Worm (Caenorhabditis elegans) whole organism, L4 larva: ENCODE data around the gene nono-1.

Source experiments
- F10B5.3 ChIP-seq: sonication (generic microtip); optimal IDR thresholded peaks from 2 replicates; lab custom pipeline; 2016; ENCODE audit warnings: mild to moderate bottlenecking, missing genetic modification characterization, missing compliant biosample characterization
- F37D6.2 ChIP-seq: sonication (generic microtip); optimal IDR thresholded peaks from 2 replicates; lab custom pipeline; 2016; ENCODE audit warnings: mild to moderate bottlenecking, missing genetic modification characterization, missing compliant biosample characterization
- R02D3.7 ChIP-seq: fragments of 150-350 bp; sonication (generic microtip); optimal IDR thresholded peaks from 3 replicates; lab custom pipeline; 2014; ENCODE audit warnings: missing biosample characterization, missing genetic modification characterization
- T26A8.4 ChIP-seq: fragments of 200-800 bp; sonication (Bioruptor generic); IDR thresholded peaks from 2 replicates; pipeline ENCODE4 v1.3.6; 2022; ENCODE audit warnings: missing genetic modification characterization, missing compliant biosample characterization
- ZK337.2 ChIP-seq: fragments of 200-800 bp; sonication (Bioruptor generic); IDR thresholded peaks from 2 replicates; pipeline ENCODE4 v1.3.6; 2022; ENCODE audit warnings: missing genetic modification reagents, missing genetic modification characterization, missing compliant biosample characterization
- aha-1 ChIP-seq: fragments of 150-350 bp; peaks from one replicate; lab custom pipeline; 2014; ENCODE audit warnings: missing biosample characterization, missing genetic modification characterization
- ama-1 ChIP-seq: fragments of 150-350 bp; optimal IDR thresholded peaks from 2 replicates; lab custom pipeline; 2014; ENCODE audit warnings: inconsistent platforms, mixed read lengths
- arid-1 ChIP-seq: fragments of 200-800 bp; sonication (Bioruptor generic); conservative IDR thresholded peaks from 2 replicates; pipeline ENCODE4 v1.3.6; 2022; ENCODE audit warnings: missing genetic modification reagents, missing genetic modification characterization, missing compliant biosample characterization
- attf-4 ChIP-seq: sonication (generic microtip); optimal IDR thresholded peaks from 3 replicates; lab custom pipeline; 2017; ENCODE audit warnings: missing biosample characterization, missing genetic modification characterization
- ceh-82 ChIP-seq: sonication (generic microtip); optimal IDR thresholded peaks from 2 replicates; lab custom pipeline; 2017; ENCODE audit warnings: missing biosample characterization, missing genetic modification characterization
- ces-1 ChIP-seq: fragments of 150-350 bp; sonication (generic microtip); optimal IDR thresholded peaks from 4 replicates; lab custom pipeline; 2014; ENCODE audit warnings: missing biosample characterization, missing genetic modification reagents, missing genetic modification characterization
- daf-8 ChIP-seq: fragments of 200-800 bp; sonication (Bioruptor generic); IDR thresholded peaks from 2 replicates; pipeline ENCODE4 v1.3.6; 2022; ENCODE audit warnings: missing genetic modification characterization, missing compliant biosample characterization
- dmd-8 ChIP-seq: fragments of 200-800 bp; sonication (Bioruptor generic); IDR thresholded peaks from 2 replicates; pipeline ENCODE4 v1.3.6; 2022; ENCODE audit warnings: missing genetic modification characterization, missing compliant biosample characterization
- dpl-1 ChIP-seq: fragments of 150-350 bp; optimal IDR thresholded peaks from 2 replicates; lab custom pipeline; 2014; ENCODE audit warnings: missing biosample characterization, missing genetic modification reagents, missing genetic modification characterization
- dve-1 ChIP-seq: sonication (generic microtip); optimal IDR thresholded peaks from 2 replicates; lab custom pipeline; 2017; ENCODE audit warnings: antibody characterized with exemption, mild to moderate bottlenecking, missing genetic modification characterization, missing compliant biosample characterization; ENCODE audit not compliant: insufficient read depth
- egl-27 ChIP-seq: sonication (generic microtip); optimal IDR thresholded peaks from 3 replicates; lab custom pipeline; 2017; ENCODE audit warnings: missing biosample characterization, missing genetic modification reagents, missing genetic modification characterization
- hif-1 ChIP-seq, 2 experiments: sonication (generic microtip); optimal IDR thresholded peaks; 2 replicates each; lab custom pipeline; 2016 to 2017; ENCODE audit warnings: missing compliant biosample characterization in 2 of 2, missing genetic modification characterization in 2 of 2, missing genetic modification reagents in 2 of 2, missing genotype in 2 of 2, mild to moderate bottlenecking in 1 of 2
- hlh-11 ChIP-seq: fragments of 200-800 bp; sonication (Bioruptor generic); optimal IDR thresholded peaks from 2 replicates; lab custom pipeline; 2018; ENCODE audit warnings: mild to moderate bottlenecking, missing genetic modification characterization, missing compliant biosample characterization
- jun-1 ChIP-seq: fragments of 150-350 bp; optimal IDR thresholded peaks from 2 replicates; lab custom pipeline; 2014; ENCODE audit warnings: missing biosample characterization, missing genetic modification reagents, missing genetic modification characterization
- lim-7 ChIP-seq: fragments of 200-800 bp; sonication (Bioruptor generic); IDR thresholded peaks from 2 replicates; pipeline ENCODE4 v1.3.6; 2022; ENCODE audit warnings: missing genetic modification characterization, missing compliant biosample characterization
- lin-1 ChIP-seq: fragments of 200-800 bp; sonication (Bioruptor generic); IDR thresholded peaks from 2 replicates; pipeline ENCODE4 v1.3.6; 2022; ENCODE audit warnings: missing genetic modification reagents, missing genetic modification characterization, missing compliant biosample characterization
- lin-13 ChIP-seq: fragments of 150-350 bp; optimal IDR thresholded peaks from 2 replicates; lab custom pipeline; 2014; ENCODE audit warnings: missing biosample characterization, missing genetic modification reagents, missing genetic modification characterization
- lin-39 ChIP-seq: fragments of 150-350 bp; optimal IDR thresholded peaks from 2 replicates; lab custom pipeline; 2014; ENCODE audit warnings: missing biosample characterization, missing genetic modification reagents, missing genetic modification characterization
- lir-3 ChIP-seq: sonication (generic microtip); optimal IDR thresholded peaks from 2 replicates; lab custom pipeline; 2016; ENCODE audit warnings: mild to moderate bottlenecking, missing genetic modification characterization, missing compliant biosample characterization
- lsy-2 ChIP-seq, 2 experiments: fragments of 150-350 bp in 1 of 2; sonication (generic microtip) in 1 of 2; optimal IDR thresholded peaks; 2 replicates each; lab custom pipeline; 2014 to 2017; ENCODE audit warnings: missing biosample characterization in 2 of 2, missing genetic modification characterization in 2 of 2
- mdl-1 ChIP-seq, 2 experiments: fragments of 150-350 bp in 1 of 2; sonication (generic microtip) in 1 of 2; optimal IDR thresholded peaks; 2 replicates each; lab custom pipeline; 2014 to 2017; ENCODE audit warnings: missing biosample characterization in 2 of 2, missing genetic modification characterization in 2 of 2
- mes-2 ChIP-seq: sonication (generic microtip); optimal IDR thresholded peaks from 2 replicates; lab custom pipeline; 2016; ENCODE audit warnings: missing genotype, mild to moderate bottlenecking, missing genetic modification characterization, missing compliant biosample characterization; ENCODE audit not compliant: poor library complexity, severe bottlenecking
- nhr-237 ChIP-seq: sonication (generic microtip); optimal IDR thresholded peaks from 2 replicates; lab custom pipeline; 2017; ENCODE audit warnings: missing biosample characterization, missing genetic modification characterization
- nhr-42 ChIP-seq: fragments of 200-800 bp; sonication (Bioruptor generic); IDR thresholded peaks from 2 replicates; pipeline ENCODE4 v1.3.6; 2022; ENCODE audit warnings: missing genetic modification characterization, missing compliant biosample characterization
- nhr-48 ChIP-seq: sonication (generic microtip); optimal IDR thresholded peaks from 2 replicates; lab custom pipeline; 2016; ENCODE audit warnings: mild to moderate bottlenecking, missing genetic modification characterization, missing compliant biosample characterization
- nhr-76 ChIP-seq: fragments of 150-350 bp; optimal IDR thresholded peaks from 2 replicates; lab custom pipeline; 2014; ENCODE audit warnings: missing biosample characterization, missing genetic modification characterization
- pha-4 ChIP-seq, 2 experiments: fragments of 150-350 bp in 1 of 2; fragments of 200-800 bp in 1 of 2; sonication (Bioruptor generic) in 1 of 2; IDR thresholded peaks in 1 of 2; optimal IDR thresholded peaks in 1 of 2; 2 replicates each; pipeline versions ENCODE4 v1.3.6 to Lab custom; 2014 to 2022; ENCODE audit warnings: missing genetic modification characterization in 2 of 2, missing genetic modification reagents in 2 of 2, missing biosample characterization in 1 of 2, missing compliant biosample characterization in 1 of 2
- php-3 ChIP-seq: fragments of 200-800 bp; sonication (Bioruptor generic); IDR thresholded peaks from 2 replicates; pipeline ENCODE4 v1.3.6; 2022; ENCODE audit warnings: missing genetic modification reagents, missing genetic modification characterization, missing compliant biosample characterization
- sdz-12 ChIP-seq: fragments of 200-800 bp; sonication (Bioruptor generic); optimal IDR thresholded peaks from 2 replicates; lab custom pipeline; 2018; ENCODE audit warnings: mild to moderate bottlenecking, missing genetic modification characterization, missing compliant biosample characterization
- set-16 ChIP-seq: fragments of 200-800 bp; sonication (Bioruptor generic); IDR thresholded peaks from 2 replicates; pipeline ENCODE4 v1.3.6; 2022; ENCODE audit warnings: missing genetic modification reagents, missing genetic modification characterization, missing compliant biosample characterization
- skn-1 ChIP-seq: fragments of 150-350 bp; optimal IDR thresholded peaks from 2 replicates; lab custom pipeline; 2014; ENCODE audit warnings: missing biosample characterization, missing genetic modification characterization
- snpc-1.2 ChIP-seq: fragments of 200-800 bp; sonication (Bioruptor generic); IDR thresholded peaks from 2 replicates; pipeline ENCODE4 v1.3.6; 2022; ENCODE audit warnings: missing genetic modification reagents, missing genetic modification characterization, missing compliant biosample characterization
- spr-3 ChIP-seq: fragments of 200-800 bp; sonication (Bioruptor generic); optimal IDR thresholded peaks from 2 replicates; lab custom pipeline; 2018; ENCODE audit warnings: mild to moderate bottlenecking, missing genetic modification characterization, missing compliant biosample characterization
- tag-97 ChIP-seq: fragments of 200-800 bp; sonication (Bioruptor generic); IDR thresholded peaks from 2 replicates; pipeline ENCODE4 v1.3.6; 2022; ENCODE audit warnings: missing genetic modification characterization, missing compliant biosample characterization
- unc-62 ChIP-seq, 3 experiments: fragments of 150-350 bp in 1 of 3; sonication (generic microtip); optimal IDR thresholded peaks in 2 of 3; peaks in 1 of 3; 1 replicate in 1 of 3; 2 replicates in 2 of 3; lab custom pipeline; 2014 to 2017; ENCODE audit warnings: missing biosample characterization in 3 of 3, missing genetic modification characterization in 3 of 3, missing genetic modification reagents in 3 of 3, missing genotype in 1 of 3
- zfp-3 ChIP-seq: fragments of 200-800 bp; sonication (Bioruptor generic); conservative IDR thresholded peaks from 2 replicates; pipeline ENCODE4 v1.3.6; 2022; ENCODE audit warnings: missing genetic modification reagents, missing genetic modification characterization, missing compliant biosample characterization
- zip-11 ChIP-seq: fragments of 200-800 bp; sonication (Bioruptor generic); IDR thresholded peaks from 2 replicates; pipeline ENCODE4 v1.3.6; 2022; ENCODE audit warnings: missing genetic modification characterization, missing compliant biosample characterization
- zip-2 ChIP-seq: fragments of 150-350 bp; optimal IDR thresholded peaks from 2 replicates; lab custom pipeline; 2014; ENCODE audit warnings: missing biosample characterization, missing genetic modification characterization
- ztf-11 ChIP-seq: fragments of 150-350 bp; optimal IDR thresholded peaks from 2 replicates; lab custom pipeline; 2014; ENCODE audit warnings: missing biosample characterization, missing genetic modification characterization

The nono-1 gene

ce11 chrIII:5948162-5948933, 9.7 kb downstream of the nono-1 start, which contains the start of the genes F25B5.6 and F25B5.3 (continued):
- no peak for TF ChIP-seq ces-1 (GFP tag; lab: Kevin White, UChicago)
- no peak for TF ChIP-seq spr-3 (GFP tag; lab: Kevin White, UChicago)
- no peak for TF ChIP-seq lim-7
- TF ChIP-seq aha-1 = peak; percentile 75
- no peak for TF ChIP-seq skn-1 (tag; lab: Kevin White, UChicago)
- TF ChIP-seq lir-3 = no peak
- no peak for TF ChIP-seq lin-13 (GFP tag; lab: Kevin White, UChicago)
- TF ChIP-seq dmd-8 (GFP tag; lab: Robert Waterston, UW) = no peak
- TF ChIP-seq daf-8 (GFP tag; lab: Robert Waterston, UW) = no peak
- TF ChIP-seq mes-2 = peak; percentile 40
- TF ChIP-seq zip-11 (GFP tag; lab: Robert Waterston, UW) = no peak
- no peak for TF ChIP-seq R02D3.7 (tag; lab: Kevin White, UChicago)
- TF ChIP-seq nhr-237 (tag; lab: Kevin White, UChicago) = no peak
- no peak for TF ChIP-seq attf-4 (tag; lab: Kevin White, UChicago)
- no peak for TF ChIP-seq ceh-82 (tag; lab: Kevin White, UChicago)
- TF ChIP-seq mdl-1 (tag; optimal IDR thresholded peaks at IDR 0.05; lab: Kevin White, UChicago) = peak in 1 of 2 experiments; percentile 69
- peak; percentile 8 for TF ChIP-seq dve-1
- TF ChIP-seq ama-1 (lab: Kevin White, UChicago) = no peak
- TF ChIP-seq jun-1 = no peak
- TF ChIP-seq lin-1 = no peak
- no peak for TF ChIP-seq ZK337.2 (GFP tag; lab: Robert Waterston, UW)
- TF ChIP-seq nhr-48 (tag; lab: Kevin White, UChicago) = no peak
- TF ChIP-seq ztf-11 (tag; lab: Kevin White, UChicago) = no peak

ce11 chrIII:5945865-5946264, 12.2 kb downstream of the nono-1 start, which contains the start of gene F25B5.5:
F25B5.5 (minus strand) TSS chrIII:5946124.
- 0 out of 2 replicates have a peak, but pooled peaks have one; percentile 14 for TF ChIP-seq php-3 (GFP tag; lab: Robert Waterston, UW)
- TF ChIP-seq set-16 (GFP tag; lab: Robert Waterston, UW) = no peak
- TF ChIP-seq zfp-3 (GFP tag; lab: Robert Waterston, UW) = peak; percentile 81
- no peak for TF ChIP-seq hif-1 (tag; optimal IDR thresholded peaks at IDR 0.05; lab: Kevin White, UChicago)
- TF ChIP-seq unc-62 (GFP tag; optimal IDR thresholded peaks at IDR 0.05 in 1 of 2; lab: Kevin White, UChicago) = no peak
- TF ChIP-seq unc-62 (tag; optimal IDR thresholded peaks at IDR 0.05; lab: Kevin White, UChicago) = no peak
- TF ChIP-seq lin-1 = 0 out of 2 replicates have a peak, but pooled peaks have one; percentile 13
- TF ChIP-seq T26A8.4 (GFP tag; lab: Robert Waterston, UW) = peak; percentile 65; the same call in 1 of the 2 replicates
- 0 out of 2 replicates have a peak, but pooled peaks have one; percentile 29 for TF ChIP-seq snpc-1.2

DNA sequence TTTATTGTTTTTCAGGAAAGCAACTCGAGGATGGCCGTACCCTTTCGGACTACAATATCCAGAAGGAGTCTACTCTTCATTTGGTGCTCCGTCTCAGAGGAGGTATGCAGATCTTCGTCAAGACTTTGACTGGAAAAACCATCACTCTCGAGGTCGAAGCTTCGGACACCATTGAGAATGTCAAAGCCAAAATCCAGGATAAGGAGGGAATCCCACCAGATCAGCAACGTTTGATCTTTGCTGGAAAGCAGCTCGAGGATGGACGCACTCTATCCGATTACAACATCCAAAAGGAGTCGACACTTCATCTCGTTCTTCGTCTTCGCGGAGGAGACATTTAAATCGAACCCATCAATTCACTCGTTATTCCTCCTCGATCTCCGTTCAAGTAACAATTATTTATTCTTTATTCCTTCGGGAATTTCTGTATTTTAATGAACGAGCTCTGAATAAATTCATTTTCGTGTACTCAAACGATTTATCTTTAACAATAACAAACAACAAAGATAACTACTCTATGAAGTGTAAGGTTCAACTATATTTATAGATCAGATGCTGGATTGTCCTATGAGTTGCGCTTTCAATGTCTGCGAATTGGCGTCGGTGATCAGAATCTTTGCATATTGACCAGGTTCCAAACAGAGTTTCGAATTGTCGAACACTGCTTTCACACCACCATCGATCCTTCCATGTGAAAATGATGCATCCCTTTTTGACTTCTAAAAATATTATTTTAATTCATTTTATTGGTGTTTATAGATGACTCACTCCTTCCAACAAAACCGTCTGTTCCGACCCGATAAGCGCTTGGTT, 14.5 kb downstream of the nono-1 start:
- TF ChIP-seq nhr-76 (tag; lab: Kevin White, UChicago) (peak; percentile 56), pha-4 (GFP tag; IDR thresholded peaks at IDR 0.05; lab: Robert Waterston, UW) (peak; percentile 48; the same call in 1 of the 2 replicates), pha-4 (tag; optimal IDR thresholded peaks at IDR 0.05; lab: Kevin White, UChicago) (peak; percentile 31), arid-1 (peak; percentile 68), zip-2 (tag; lab: Kevin White, UChicago) (peak; percentile 80), ceh-82 (tag; lab: Kevin White, UChicago) (no peak), egl-27 (tag; lab: Kevin White, UChicago) (no peak), nhr-42 (GFP tag; lab: Robert Waterston, UW) (peak; percentile 67), tag-97 (GFP tag; lab: Robert Waterston, UW) (no peak), php-3 (GFP tag; lab: Robert Waterston, UW) (0 out of 2 replicates have a peak, but pooled peaks have one; percentile 42), lin-39 (tag; lab: Kevin White, UChicago) (no peak), lsy-2 (tag; optimal IDR thresholded peaks at IDR 0.05; lab: Kevin White, UChicago) (peak; percentile 41 to 69), F37D6.2 (tag; lab: Kevin White, UChicago) (no peak), hif-1 (tag; optimal IDR thresholded peaks at IDR 0.05; lab: Kevin White, UChicago) (peak in 1 of 2 experiments; percentile 2), hlh-11 (peak; percentile 61), F10B5.3 (peak; percentile 66), lin-1 (peak; percentile 39; the same call in 1 of the 2 replicates), sdz-12 (GFP tag; lab: Kevin White, UChicago) (no peak), dpl-1 (GFP tag; lab: Kevin White, UChicago) (peak; percentile 2)
